Fruit fly (Drosophila melanogaster) whole organism, wandering third instar larva: ENCODE results near the gene GILT3.

Source experiments
- Abd-B ChIP-seq: fragments of >200 bp; optimal IDR thresholded peaks from 2 replicates; lab custom pipeline; 2017; ENCODE audit warnings: missing biosample characterization, missing genetic modification characterization
- CG32264 ChIP-seq: fragments of 200-800 bp; sonication (Bioruptor generic); optimal IDR thresholded peaks from 2 replicates; lab custom pipeline; 2016; ENCODE audit warnings: missing biosample characterization, missing genetic modification characterization
- CG9705 ChIP-seq: fragments of 200-800 bp; sonication (Bioruptor generic); optimal IDR thresholded peaks from 2 replicates; lab custom pipeline; 2018; ENCODE audit warnings: missing biosample characterization, mild to moderate bottlenecking, missing genetic modification characterization
- CrebA ChIP-seq: fragments of 200-800 bp; sonication (Bioruptor generic); optimal IDR thresholded peaks from 2 replicates; lab custom pipeline; 2016; ENCODE audit warnings: missing biosample characterization, mild to moderate bottlenecking, missing genetic modification characterization, borderline replicate concordance
- Dfd ChIP-seq: fragments of >200 bp; optimal IDR thresholded peaks from 2 replicates; lab custom pipeline; 2017; ENCODE audit warnings: missing biosample characterization, missing genetic modification characterization
- Dif ChIP-seq: fragments of 200-275, 200-300 bp; sonication (Bioruptor generic); optimal IDR thresholded peaks from 2 replicates; lab custom pipeline; 2018; ENCODE audit warnings: missing biosample characterization, missing genetic modification characterization; ENCODE audit not compliant: partially characterized antibody
- GATAd ChIP-seq: sonication (Bioruptor generic); optimal IDR thresholded peaks from 2 replicates; lab custom pipeline; 2016; ENCODE audit warnings: missing biosample characterization, missing genetic modification characterization
- HLH106 ChIP-seq: fragments of 200-800 bp; optimal IDR thresholded peaks from 3 replicates; lab custom pipeline; 2019; ENCODE audit warnings: missing biosample characterization, mild to moderate bottlenecking, missing genetic modification characterization, moderate library complexity
- Hnf4 ChIP-seq: fragments of 200-800 bp; sonication (Bioruptor generic); optimal IDR thresholded peaks from 2 replicates; lab custom pipeline; 2016; ENCODE audit warnings: missing biosample characterization, mild to moderate bottlenecking, missing genetic modification characterization
- Hr78 ChIP-seq: fragments of >200 bp; optimal IDR thresholded peaks from 2 replicates; lab custom pipeline; 2017; ENCODE audit warnings: missing biosample characterization, missing genetic modification characterization
- Hr83 ChIP-seq: fragments of 200-300 bp; sonication (Bioruptor generic); optimal IDR thresholded peaks from 2 replicates; lab custom pipeline; 2016; ENCODE audit warnings: missing biosample characterization, mild to moderate bottlenecking, missing genetic modification characterization, moderate library complexity; ENCODE audit not compliant: poor library complexity, severe bottlenecking
- Jra ChIP-seq: sonication (Bioruptor generic); optimal IDR thresholded peaks from 2 replicates; lab custom pipeline; 2016; ENCODE audit warnings: missing biosample characterization, missing genetic modification characterization
- Mio ChIP-seq: sonication (Bioruptor generic); optimal IDR thresholded peaks from 2 replicates; lab custom pipeline; 2016; ENCODE audit warnings: missing biosample characterization, missing genetic modification characterization
- Myc ChIP-seq: fragments of >200 bp; optimal IDR thresholded peaks from 2 replicates; lab custom pipeline; 2017
- N ChIP-seq: fragments of >200 bp; optimal IDR thresholded peaks from 2 replicates; lab custom pipeline; 2018; ENCODE audit warnings: missing biosample characterization, missing external identifiers, missing genetic modification characterization
- OdsH ChIP-seq: fragments of 200-800 bp; sonication (Bioruptor generic); optimal IDR thresholded peaks from 2 replicates; lab custom pipeline; 2016; ENCODE audit warnings: missing biosample characterization, mild to moderate bottlenecking, missing genetic modification characterization
- Rel ChIP-seq, 2 experiments: fragments of 200-800 bp; sonication (Bioruptor generic) in 1 of 2; optimal IDR thresholded peaks; 2 replicates in 1 of 2; 3 replicates in 1 of 2; lab custom pipeline; 2016 to 2019; ENCODE audit warnings: mild to moderate bottlenecking in 2 of 2, missing biosample characterization in 2 of 2, missing genetic modification characterization in 2 of 2, moderate library complexity in 1 of 2
- Sp1 ChIP-seq: fragments of 200-800 bp; sonication (Bioruptor generic); optimal IDR thresholded peaks from 3 replicates; lab custom pipeline; 2019; ENCODE audit warnings: missing biosample characterization, mild to moderate bottlenecking, missing genetic modification characterization, moderate library complexity
- Vsx2 ChIP-seq: fragments of 200-300, 225-300 bp; sonication (Bioruptor generic); optimal IDR thresholded peaks from 2 replicates; lab custom pipeline; 2018; ENCODE audit warnings: missing biosample characterization, missing genetic modification characterization; ENCODE audit not compliant: partially characterized antibody
- br ChIP-seq: fragments of 200-800 bp; sonication (Bioruptor generic); optimal IDR thresholded peaks from 2 replicates; lab custom pipeline; 2016; ENCODE audit warnings: missing biosample characterization, missing genetic modification characterization
- brk ChIP-seq: fragments of 200-800 bp; sonication (Bioruptor generic); optimal IDR thresholded peaks from 2 replicates; lab custom pipeline; 2016; ENCODE audit warnings: missing biosample characterization, mild to moderate bottlenecking, missing genetic modification characterization
- dl ChIP-seq, 2 experiments: fragments of 175-275, 200-275 bp in 1 of 2; fragments of 200-275 bp in 1 of 2; sonication (Bioruptor generic); optimal IDR thresholded peaks; lab custom pipeline; 2018; ENCODE audit warnings: mild to moderate bottlenecking in 2 of 2, missing biosample characterization in 2 of 2, missing genetic modification characterization in 2 of 2, moderate library complexity in 2 of 2; ENCODE audit not compliant: partially characterized antibody in 2 of 2, insufficient read depth in 1 of 2
- dmrt93B ChIP-seq: fragments of 200-800 bp; sonication (Bioruptor generic); optimal IDR thresholded peaks from 2 replicates; lab custom pipeline; 2018; ENCODE audit warnings: missing biosample characterization, mild to moderate bottlenecking, missing genetic modification characterization
- dsf ChIP-seq: sonication (Bioruptor generic); optimal IDR thresholded peaks from 2 replicates; lab custom pipeline; 2016; ENCODE audit warnings: missing biosample characterization, missing genetic modification characterization, borderline replicate concordance
- ey ChIP-seq: fragments of 200-800 bp; sonication (Bioruptor generic); optimal IDR thresholded peaks from 2 replicates; lab custom pipeline; 2016; ENCODE audit warnings: missing biosample characterization, missing genetic modification characterization
- foxo ChIP-seq, 2 experiments: fragments of 200-800 bp; sonication (Bioruptor generic); optimal IDR thresholded peaks; 2 replicates in 1 of 2; 3 replicates in 1 of 2; lab custom pipeline; 2016 to 2017; ENCODE audit warnings: missing biosample characterization in 2 of 2, missing genetic modification characterization in 2 of 2
- fru ChIP-seq: fragments of 200-800 bp; sonication (Bioruptor generic); optimal IDR thresholded peaks from 3 replicates; lab custom pipeline; 2016; ENCODE audit warnings: missing biosample characterization, mild to moderate bottlenecking, missing genetic modification characterization
- h ChIP-seq: fragments of 200-800 bp; sonication (Bioruptor generic); optimal IDR thresholded peaks from 3 replicates; lab custom pipeline; 2016; ENCODE audit warnings: missing biosample characterization, mild to moderate bottlenecking, missing genetic modification characterization
- jim ChIP-seq: fragments of 175-275, 200-325 bp; sonication (Bioruptor generic); optimal IDR thresholded peaks from 2 replicates; lab custom pipeline; 2016; ENCODE audit warnings: missing biosample characterization, mild to moderate bottlenecking, missing genetic modification characterization
- lola ChIP-seq: fragments of >200 bp; optimal IDR thresholded peaks from 2 replicates; lab custom pipeline; 2017; ENCODE audit warnings: missing biosample characterization, missing genetic modification characterization
- pan ChIP-seq: fragments of >200 bp; optimal IDR thresholded peaks from 2 replicates; lab custom pipeline; 2017
- psq ChIP-seq: fragments of 200-800 bp; sonication (Bioruptor generic); optimal IDR thresholded peaks from 3 replicates; lab custom pipeline; 2017; ENCODE audit warnings: missing biosample characterization, mild to moderate bottlenecking, missing genetic modification characterization, moderate library complexity
- rgr ChIP-seq: fragments of 200-800 bp; sonication (Bioruptor generic); optimal IDR thresholded peaks from 3 replicates; lab custom pipeline; 2016; ENCODE audit warnings: missing biosample characterization, mild to moderate bottlenecking, missing genetic modification characterization
- sage ChIP-seq: fragments of 200-800 bp; sonication (Bioruptor generic); optimal IDR thresholded peaks from 2 replicates; lab custom pipeline; 2016; ENCODE audit warnings: missing biosample characterization, mild to moderate bottlenecking, missing genetic modification characterization
- sv ChIP-seq: fragments of 200-800 bp; sonication (Bioruptor generic); optimal IDR thresholded peaks from 3 replicates; lab custom pipeline; 2016; ENCODE audit warnings: missing biosample characterization, missing genetic modification characterization
- tai ChIP-seq: sonication (Bioruptor generic); optimal IDR thresholded peaks from 2 replicates; lab custom pipeline; 2016; ENCODE audit warnings: missing biosample characterization, missing genetic modification characterization
- usp ChIP-seq: fragments of >200 bp; optimal IDR thresholded peaks from 2 replicates; lab custom pipeline; 2017; ENCODE audit warnings: missing biosample characterization, missing genetic modification characterization
- woc ChIP-seq: sonication (Bioruptor generic); optimal IDR thresholded peaks from 2 replicates; lab custom pipeline; 2016; ENCODE audit warnings: missing biosample characterization, mild to moderate bottlenecking, missing genetic modification characterization

GILT3 gene

DNA sequence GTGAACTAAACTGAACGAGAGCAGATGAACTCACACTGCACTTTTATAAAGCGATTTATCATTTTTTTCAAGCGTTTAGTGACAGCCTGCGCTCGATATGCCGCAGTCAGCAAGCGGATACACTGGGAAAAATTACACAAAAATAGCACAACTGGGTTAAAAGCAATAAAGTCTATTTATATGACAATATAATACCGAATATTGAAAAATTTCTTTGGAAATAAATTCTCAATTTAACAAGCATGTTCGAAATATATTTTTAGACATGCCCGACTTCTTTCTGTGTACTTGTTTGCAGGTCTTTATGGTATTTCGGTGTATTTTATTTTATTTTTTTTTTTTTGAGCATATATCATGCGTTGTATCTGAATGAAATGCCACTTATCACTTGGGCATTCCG is 36.7 kb downstream of the GILT3 start:
- TF ChIP-seq OdsH (GFP tag; lab: Kevin White, UChicago): peak; percentile 88
- peak; percentile 83 for TF ChIP-seq Jra
- TF ChIP-seq sage: peak; percentile 65
- peak; percentile 90 for TF ChIP-seq h (GFP tag; lab: Kevin White, UChicago)
- no peak for TF ChIP-seq pan
- peak; percentile 86 for TF ChIP-seq Sp1
- no peak for TF ChIP-seq dl (GFP tag; optimal IDR thresholded peaks at IDR 0.05; lab: Kevin White, UChicago; ENCODE audit: insufficient read depth in 1 of 2, partially characterized antibody in 2 of 2)
- TF ChIP-seq HLH106 (tag; lab: Kevin White, UChicago): peak; percentile 78
- TF ChIP-seq CG32264 (GFP tag; lab: Kevin White, UChicago): peak; percentile 61
- TF ChIP-seq brk (GFP tag; lab: Kevin White, UChicago): peak; percentile 72
- TF ChIP-seq Dif (GFP tag; lab: Kevin White, UChicago): no peak
- TF ChIP-seq CrebA (GFP tag; lab: Kevin White, UChicago): no peak
- no peak for TF ChIP-seq GATAd (GFP tag; lab: Kevin White, UChicago)
- TF ChIP-seq foxo (GFP tag; optimal IDR thresholded peaks at IDR 0.05; lab: Kevin White, UChicago): peak; percentile 55 to 88
- no peak for TF ChIP-seq usp (GFP tag; lab: Kevin White, UChicago)
- no peak for TF ChIP-seq lola
- TF ChIP-seq Dfd (GFP tag; lab: Kevin White, UChicago): no peak
- TF ChIP-seq rgr (GFP tag; lab: Kevin White, UChicago): peak; percentile 87
- TF ChIP-seq Myc (lab: Kevin White, UChicago): no peak
- peak; percentile 37 for TF ChIP-seq dsf (GFP tag; lab: Kevin White, UChicago)
- TF ChIP-seq ey (GFP tag; lab: Kevin White, UChicago): peak; percentile 86
- no peak for TF ChIP-seq Hr83 (GFP tag; lab: Kevin White, UChicago)
- peak; percentile 76 for TF ChIP-seq tai (GFP tag; lab: Kevin White, UChicago)
- peak; percentile 87 for TF ChIP-seq fru
- TF ChIP-seq br: peak; percentile 90
- TF ChIP-seq Rel (GFP tag; optimal IDR thresholded peaks at IDR 0.05; lab: Kevin White, UChicago): peak; percentile 22
- TF ChIP-seq Rel (tag; optimal IDR thresholded peaks at IDR 0.05; lab: Kevin White, UChicago): peak; percentile 21
- TF ChIP-seq Mio: peak; percentile 10
- no peak for TF ChIP-seq Vsx2 (GFP tag; lab: Kevin White, UChicago)
- TF ChIP-seq Abd-B (GFP tag; lab: Kevin White, UChicago): no peak
- TF ChIP-seq psq: peak; percentile 76
- no peak for TF ChIP-seq Hr78 (GFP tag; lab: Kevin White, UChicago)
- peak; percentile 65 for TF ChIP-seq woc (GFP tag; lab: Kevin White, UChicago)
- TF ChIP-seq sv (GFP tag; lab: Kevin White, UChicago): peak; percentile 45
- TF ChIP-seq CG9705: peak; percentile 74
- TF ChIP-seq jim: no peak
- TF ChIP-seq N: no peak
- peak; percentile 75 for TF ChIP-seq dmrt93B (GFP tag; lab: Kevin White, UChicago)
- peak; percentile 91 for TF ChIP-seq Hnf4

DNA sequence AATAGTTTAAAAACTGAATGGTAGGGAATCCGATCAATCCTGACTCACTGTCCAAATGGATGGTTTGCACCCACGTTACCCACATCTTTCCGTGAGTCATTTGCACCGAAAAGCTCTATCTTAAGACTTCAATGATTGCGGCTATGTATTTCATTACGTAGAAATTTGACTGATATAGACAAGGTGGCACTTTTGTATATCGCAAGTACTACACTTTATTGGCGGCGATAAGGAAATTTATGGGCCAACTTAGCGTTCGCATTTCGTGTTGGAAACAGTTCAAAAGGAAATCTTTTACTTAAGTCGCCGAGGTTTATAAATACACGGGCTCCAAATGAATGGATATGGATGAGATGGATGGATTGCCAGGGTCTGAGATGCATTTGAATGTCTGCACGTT is 37.7 kb downstream of the GILT3 start:
- TF ChIP-seq CrebA (GFP tag; lab: Kevin White, UChicago) (peak; percentile 84), usp (GFP tag; lab: Kevin White, UChicago) (no peak)

DNA sequence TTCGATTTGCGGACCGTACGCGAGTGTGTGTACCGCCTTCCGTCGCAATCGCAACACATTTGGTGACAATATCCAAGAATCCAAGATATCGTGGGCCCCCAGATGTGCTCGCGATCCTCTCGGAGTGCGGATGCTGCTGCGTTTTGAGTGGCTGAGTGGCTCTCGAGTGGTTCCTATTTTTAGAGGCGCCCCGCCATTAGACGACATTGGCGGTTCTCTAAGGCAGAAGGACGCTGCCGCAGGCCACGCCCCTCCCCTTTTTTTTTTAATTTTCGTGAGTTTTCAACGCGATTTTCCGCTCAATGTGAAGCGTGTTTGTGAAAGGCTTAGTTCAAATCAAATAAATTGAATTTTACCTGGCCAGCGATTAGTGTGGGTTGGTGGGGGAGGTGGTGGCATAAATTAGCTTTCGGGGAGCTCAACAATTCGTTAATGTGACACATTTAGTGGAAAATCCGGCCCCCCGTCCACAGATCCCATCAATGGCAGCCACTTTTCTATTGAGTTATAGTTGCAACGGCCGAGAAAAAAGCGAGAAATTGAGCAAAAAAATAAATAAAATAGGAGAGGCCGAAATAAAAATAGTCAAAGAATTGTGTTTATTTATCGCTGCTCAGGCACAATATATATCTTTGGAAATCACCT is 41.3 kb downstream of the GILT3 start, which contains the start of gene nau:
Gene nau (minus strand): TSS at position 61 of the 645 bp plus-strand sequence.
- no peak for TF ChIP-seq CG9705
- TF ChIP-seq h (GFP tag; lab: Kevin White, UChicago): no peak
- TF ChIP-seq jim: no peak
- TF ChIP-seq GATAd (GFP tag; lab: Kevin White, UChicago): no peak
- TF ChIP-seq CrebA (GFP tag; lab: Kevin White, UChicago): no peak
- no peak for TF ChIP-seq Jra
- no peak for TF ChIP-seq OdsH (GFP tag; lab: Kevin White, UChicago)
